Worm (Caenorhabditis elegans) whole organism, early embryonic: Measurements from ENCODE around the gene srj-33.

ENCODE experiments used
- B0310.2 ChIP-seq: sonication (generic microtip); optimal IDR thresholded peaks from 2 replicates; lab custom pipeline; 2016; ENCODE audit warnings: mild to moderate bottlenecking, missing genetic modification characterization, missing compliant biosample characterization
- aly-1 ChIP-seq: sonication (generic microtip); optimal IDR thresholded peaks from 2 replicates; lab custom pipeline; 2016; ENCODE audit warnings: missing genetic modification characterization, missing compliant biosample characterization
- ama-1 ChIP-seq: fragments of 150-350 bp; optimal IDR thresholded peaks from 2 replicates; lab custom pipeline; 2014
- ceh-13 ChIP-seq: fragments of 200-800 bp; sonication (Bioruptor generic); optimal IDR thresholded peaks from 2 replicates; lab custom pipeline; 2018; ENCODE audit warnings: mild to moderate bottlenecking, missing genetic modification characterization, missing compliant biosample characterization
- flt-1 ChIP-seq: fragments of 200-800 bp; sonication (Bioruptor generic); IDR thresholded peaks from 2 replicates; pipeline ENCODE4 v1.3.6; 2022; ENCODE audit warnings: missing genetic modification characterization, missing compliant biosample characterization
- hmbx-1 ChIP-seq: sonication (generic microtip); optimal IDR thresholded peaks from 2 replicates; lab custom pipeline; 2016; ENCODE audit warnings: mild to moderate bottlenecking, missing genetic modification characterization, missing compliant biosample characterization
- hmg-4 ChIP-seq: fragments of 200-800 bp; sonication (Bioruptor generic); optimal IDR thresholded peaks from 2 replicates; lab custom pipeline; 2018; ENCODE audit warnings: mild to moderate bottlenecking, missing genetic modification characterization, missing compliant biosample characterization
- scrt-1 ChIP-seq: fragments of 200-800 bp; sonication (Bioruptor generic); IDR thresholded peaks from 2 replicates; pipeline ENCODE4 v1.3.6; 2022; ENCODE audit warnings: missing genetic modification characterization, missing compliant biosample characterization
- sea-1 ChIP-seq: fragments of 200-800 bp; sonication (Bioruptor generic); conservative IDR thresholded peaks from 2 replicates; pipeline ENCODE4 v1.3.6; 2022; ENCODE audit warnings: missing genetic modification characterization, missing compliant biosample characterization
- tbx-11 ChIP-seq: fragments of 200-800 bp; sonication (Bioruptor generic); IDR thresholded peaks from 2 replicates; pipeline ENCODE4 v1.3.6; 2022; ENCODE audit warnings: missing genetic modification characterization, missing compliant biosample characterization
- tbx-37 ChIP-seq: fragments of 200-800 bp; sonication (Bioruptor generic); conservative IDR thresholded peaks from 2 replicates; pipeline ENCODE4 v1.3.6; 2022; ENCODE audit warnings: missing genetic modification reagents, missing genetic modification characterization, missing compliant biosample characterization
- tra-4 ChIP-seq: sonication (generic microtip); optimal IDR thresholded peaks from 2 replicates; lab custom pipeline; 2017; ENCODE audit warnings: missing genetic modification characterization, missing compliant biosample characterization

DNA sequence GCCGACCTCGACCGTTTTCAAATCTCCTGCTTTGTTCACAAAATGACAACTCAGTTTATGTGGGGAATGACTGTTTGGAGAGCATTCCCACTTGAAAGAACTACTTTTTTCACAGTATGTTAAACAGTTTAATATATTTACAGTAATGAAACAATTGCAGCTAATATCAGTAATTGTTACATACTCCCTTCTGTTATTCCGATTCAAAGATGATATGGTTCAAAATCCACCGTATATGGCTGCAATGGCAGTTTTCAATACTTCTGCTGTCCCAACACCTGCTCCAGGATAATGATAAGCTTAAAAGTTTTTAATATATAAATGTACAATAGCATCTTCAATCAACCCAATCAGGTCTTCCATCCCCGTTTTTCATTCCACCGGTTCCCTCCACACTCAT is 30.1 kb downstream of the srj-33 start:
- TF ChIP-seq hmbx-1 (tag; lab: Kevin White, UChicago) (no peak), aly-1 (tag; lab: Kevin White, UChicago) (no peak), ama-1 (lab: Kevin White, UChicago) (no peak), flt-1 (GFP tag; lab: Robert Waterston, UW) (no peak), B0310.2 (tag; lab: Kevin White, UChicago) (no peak), tbx-37 (GFP tag; lab: Robert Waterston, UW) (no peak), scrt-1 (GFP tag; lab: Robert Waterston, UW) (no peak), hmg-4 (GFP tag; lab: Kevin White, UChicago) (no peak), tra-4 (tag; lab: Kevin White, UChicago) (no peak), sea-1 (GFP tag; lab: Robert Waterston, UW) (no peak), tbx-11 (GFP tag; lab: Robert Waterston, UW) (no peak), ceh-13 (GFP tag; lab: Kevin White, UChicago) (no peak)
